Fruit fly (Drosophila melanogaster): ENCODE data around the gene CG14947.

- TF ChIP-seq psq (optimal IDR thresholded peaks at IDR 0.05) (no peak), Dll (optimal IDR thresholded peaks at IDR 0.05) (no peak), CG8478 (optimal IDR thresholded peaks at IDR 0.05) (no peak), pan (optimal IDR thresholded peaks at IDR 0.05) (no peak), usp (GFP tag; optimal IDR thresholded peaks at IDR 0.05) (no peak)
Observed at dm6 chr2L:12081118-12081665, 5.3 kb downstream of the CG14947 start.
